Worm (Caenorhabditis elegans) whole organism, L4 larva: Measurements from ENCODE around the gene rpb-12.
A peak's percentile ranks its signal among the peaks of the same experiment; 100 is the strongest.

Experiments used
- F49E8.2 ChIP-seq: sonication (generic microtip); optimal IDR thresholded peaks from 2 replicates; lab custom pipeline; 2016; ENCODE audit warnings: missing compliant biosample characterization, mild to moderate bottlenecking, missing genetic modification characterization, borderline replicate concordance
- T20F7.1 ChIP-seq: fragments of 200-800 bp; sonication (Bioruptor generic); optimal IDR thresholded peaks from 2 replicates; lab custom pipeline; 2018; ENCODE audit warnings: mild to moderate bottlenecking, missing genetic modification characterization, missing compliant biosample characterization
- ZK337.2 ChIP-seq: fragments of 200-800 bp; sonication (Bioruptor generic); IDR thresholded peaks from 2 replicates; pipeline ENCODE4 v1.3.6; 2022; ENCODE audit warnings: missing genetic modification reagents, missing genetic modification characterization, missing compliant biosample characterization
- ceh-20 ChIP-seq: fragments of 200-800 bp; sonication (Bioruptor generic); IDR thresholded peaks from 2 replicates; pipeline ENCODE4 v1.3.6; 2022; ENCODE audit warnings: missing genetic modification reagents, missing genetic modification characterization, missing compliant biosample characterization
- ceh-44 ChIP-seq: fragments of 200-800 bp; sonication (Bioruptor generic); IDR thresholded peaks from 2 replicates; pipeline ENCODE4 v1.3.6; 2022; ENCODE audit warnings: missing genetic modification reagents, missing genetic modification characterization, missing compliant biosample characterization
- ceh-82 ChIP-seq: sonication (generic microtip); optimal IDR thresholded peaks from 2 replicates; lab custom pipeline; 2017; ENCODE audit warnings: missing biosample characterization, missing genetic modification characterization
- dmd-9 ChIP-seq: fragments of 200-800 bp; sonication (Bioruptor generic); IDR thresholded peaks from 2 replicates; pipeline ENCODE4 v1.3.6; 2022; ENCODE audit warnings: missing genetic modification reagents, missing genetic modification characterization, missing compliant biosample characterization
- dpl-1 ChIP-seq: fragments of 150-350 bp; optimal IDR thresholded peaks from 2 replicates; lab custom pipeline; 2014; ENCODE audit warnings: missing biosample characterization, missing genetic modification reagents, missing genetic modification characterization
- duxl-1 ChIP-seq: sonication (generic microtip); optimal IDR thresholded peaks from 2 replicates; lab custom pipeline; 2016; ENCODE audit warnings: mild to moderate bottlenecking, missing genetic modification characterization, moderate library complexity, missing compliant biosample characterization; ENCODE audit not compliant: poor library complexity
- egl-27 ChIP-seq: sonication (generic microtip); optimal IDR thresholded peaks from 3 replicates; lab custom pipeline; 2017; ENCODE audit warnings: missing biosample characterization, missing genetic modification reagents, missing genetic modification characterization
- fkh-10 ChIP-seq: fragments of 150-350 bp; optimal IDR thresholded peaks from 2 replicates; lab custom pipeline; 2014; ENCODE audit warnings: missing biosample characterization, missing genetic modification reagents, missing genetic modification characterization
- hmg-1.1 ChIP-seq: fragments of 200-800 bp; sonication (Bioruptor generic); IDR thresholded peaks from 2 replicates; pipeline ENCODE4 v1.3.6; 2022; ENCODE audit warnings: missing genetic modification reagents, missing genetic modification characterization, missing compliant biosample characterization
- lim-7 ChIP-seq: fragments of 200-800 bp; sonication (Bioruptor generic); IDR thresholded peaks from 2 replicates; pipeline ENCODE4 v1.3.6; 2022; ENCODE audit warnings: missing genetic modification characterization, missing compliant biosample characterization
- lin-1 ChIP-seq: fragments of 200-800 bp; sonication (Bioruptor generic); IDR thresholded peaks from 2 replicates; pipeline ENCODE4 v1.3.6; 2022; ENCODE audit warnings: missing genetic modification reagents, missing genetic modification characterization, missing compliant biosample characterization
- lin-15B ChIP-seq: fragments of 150-350 bp; sonication (generic microtip); optimal IDR thresholded peaks from 3 replicates; lab custom pipeline; 2014; ENCODE audit warnings: missing biosample characterization, missing genetic modification characterization
- lir-3 ChIP-seq: sonication (generic microtip); optimal IDR thresholded peaks from 2 replicates; lab custom pipeline; 2016; ENCODE audit warnings: mild to moderate bottlenecking, missing genetic modification characterization, missing compliant biosample characterization
- madf-5 ChIP-seq, 2 experiments: fragments of 200-800 bp; sonication (Bioruptor generic); IDR thresholded peaks; 2 replicates each; pipeline ENCODE4 v1.3.6; 2022; ENCODE audit warnings: missing compliant biosample characterization in 2 of 2, missing genetic modification characterization in 2 of 2
- mdt-29 ChIP-seq: fragments of 200-800 bp; sonication (Bioruptor generic); IDR thresholded peaks from 2 replicates; pipeline ENCODE4 v1.3.6; 2022; ENCODE audit warnings: missing genetic modification reagents, missing genetic modification characterization, missing compliant biosample characterization
- mep-1 ChIP-seq: fragments of 150-350 bp; sonication (generic microtip); optimal IDR thresholded peaks from 3 replicates; lab custom pipeline; 2014; ENCODE audit warnings: missing biosample characterization, missing genetic modification characterization
- nhr-102 ChIP-seq: sonication (generic microtip); optimal IDR thresholded peaks from 2 replicates; lab custom pipeline; 2016; ENCODE audit warnings: mild to moderate bottlenecking, missing genetic modification characterization, moderate library complexity, missing compliant biosample characterization
- nhr-111 ChIP-seq: fragments of 200-800 bp; sonication (Bioruptor generic); optimal IDR thresholded peaks from 2 replicates; lab custom pipeline; 2018; ENCODE audit warnings: mild to moderate bottlenecking, missing genetic modification characterization, missing compliant biosample characterization
- nhr-25 ChIP-seq: sonication (generic microtip); optimal IDR thresholded peaks from 2 replicates; lab custom pipeline; 2017; ENCODE audit warnings: missing genetic modification characterization, mild to moderate bottlenecking, missing compliant biosample characterization, antibody characterized with exemption, moderate library complexity, borderline replicate concordance; ENCODE audit not compliant: insufficient read depth
- nhr-28 ChIP-seq: fragments of 150-350 bp; optimal IDR thresholded peaks from 2 replicates; lab custom pipeline; 2014; ENCODE audit warnings: missing biosample characterization, missing genetic modification characterization
- nhr-48 ChIP-seq: sonication (generic microtip); optimal IDR thresholded peaks from 2 replicates; lab custom pipeline; 2016; ENCODE audit warnings: mild to moderate bottlenecking, missing genetic modification characterization, missing compliant biosample characterization
- nhr-6 ChIP-seq: fragments of 150-350 bp; optimal IDR thresholded peaks from 2 replicates; lab custom pipeline; 2014; ENCODE audit warnings: missing biosample characterization, missing genetic modification characterization
- php-3 ChIP-seq: fragments of 200-800 bp; sonication (Bioruptor generic); IDR thresholded peaks from 2 replicates; pipeline ENCODE4 v1.3.6; 2022; ENCODE audit warnings: missing genetic modification reagents, missing genetic modification characterization, missing compliant biosample characterization
- sdz-12 ChIP-seq: fragments of 200-800 bp; sonication (Bioruptor generic); optimal IDR thresholded peaks from 2 replicates; lab custom pipeline; 2018; ENCODE audit warnings: mild to moderate bottlenecking, missing genetic modification characterization, missing compliant biosample characterization
- snpc-1.2 ChIP-seq: fragments of 200-800 bp; sonication (Bioruptor generic); IDR thresholded peaks from 2 replicates; pipeline ENCODE4 v1.3.6; 2022; ENCODE audit warnings: missing genetic modification reagents, missing genetic modification characterization, missing compliant biosample characterization
- snpc-4 ChIP-seq: fragments of 150-350 bp; optimal IDR thresholded peaks from 2 replicates; lab custom pipeline; 2014; ENCODE audit warnings: missing biosample characterization, missing genetic modification characterization
- spr-3 ChIP-seq: fragments of 200-800 bp; sonication (Bioruptor generic); optimal IDR thresholded peaks from 2 replicates; lab custom pipeline; 2018; ENCODE audit warnings: mild to moderate bottlenecking, missing genetic modification characterization, missing compliant biosample characterization
- zfp-2 ChIP-seq: sonication (generic microtip); optimal IDR thresholded peaks from 2 replicates; lab custom pipeline; 2016; ENCODE audit warnings: mild to moderate bottlenecking, missing genetic modification characterization, missing compliant biosample characterization
- zip-11 ChIP-seq: fragments of 200-800 bp; sonication (Bioruptor generic); IDR thresholded peaks from 2 replicates; pipeline ENCODE4 v1.3.6; 2022; ENCODE audit warnings: missing genetic modification characterization, missing compliant biosample characterization
- zip-2 ChIP-seq: fragments of 150-350 bp; optimal IDR thresholded peaks from 2 replicates; lab custom pipeline; 2014; ENCODE audit warnings: missing biosample characterization, missing genetic modification characterization

Gene rpb-12

ce11 chrIV:9150175-9150574 lies 3.5 kb upstream of the rpb-12 start, which contains the start of gene F23B2.7:
Gene F23B2.7, plus strand, starts transcription at chrIV:9150475.
- TF ChIP-seq nhr-28 (tag; lab: Kevin White, UChicago) (no peak), nhr-6 (tag; lab: Kevin White, UChicago) (no peak), duxl-1 (tag; lab: Kevin White, UChicago) (no peak), mdt-29 (GFP tag; lab: Robert Waterston, UW) (no peak), snpc-4 (tag; lab: Kevin White, UChicago) (no peak), lin-1 (GFP tag; lab: Robert Waterston, UW) (no peak), egl-27 (tag; lab: Kevin White, UChicago) (no peak), ZK337.2 (no peak)

- TF ChIP-seq spr-3 (GFP tag; lab: Kevin White, UChicago) (no peak), dpl-1 (GFP tag; lab: Kevin White, UChicago) (no peak), madf-5 (GFP tag; IDR thresholded peaks at IDR 0.05; lab: Robert Waterston, UW) (no peak), duxl-1 (tag; lab: Kevin White, UChicago) (no peak), nhr-25 (tag; lab: Kevin White, UChicago) (no peak), sdz-12 (GFP tag; lab: Kevin White, UChicago) (no peak), dmd-9 (GFP tag; lab: Robert Waterston, UW) (no peak), T20F7.1 (GFP tag; lab: Kevin White, UChicago) (no peak), zip-2 (tag; lab: Kevin White, UChicago) (no peak), zip-11 (GFP tag; lab: Robert Waterston, UW) (no peak), nhr-28 (tag; lab: Kevin White, UChicago) (no peak), ceh-82 (tag; lab: Kevin White, UChicago) (no peak), lin-15B (tag; lab: Kevin White, UChicago) (no peak)
- TF ChIP-seq, all 104 proteins: peak for 0
Measured at ce11 chrIV:9146111-9146510, 558 bp downstream of the rpb-12 start, which contains the start of gene daf-10. Gene daf-10, minus strand, starts transcription at chrIV:9146211.

ce11 chrIV:9144405-9144804 lies 2.3 kb downstream of the rpb-12 start, which contains the start of gene flp-1:
Gene flp-1, plus strand, starts transcription at chrIV:9144705.
- TF ChIP-seq lir-3 (tag; lab: Kevin White, UChicago) (no peak), ceh-44 (GFP tag; lab: Robert Waterston, UW) (no peak), hmg-1.1 (GFP tag; lab: Robert Waterston, UW) (no peak)

- TF ChIP-seq snpc-1.2, result peak; percentile 90
- peak; percentile 39; the same call in 1 of the 2 replicates for TF ChIP-seq ceh-44 (GFP tag; lab: Robert Waterston, UW)
- 0 out of 2 replicates have a peak, but pooled peaks have one; percentile 9 for TF ChIP-seq mdt-29 (GFP tag; lab: Robert Waterston, UW)
- TF ChIP-seq F49E8.2 (tag; lab: Kevin White, UChicago), result peak; percentile 70
- TF ChIP-seq nhr-48, result no peak
- no peak for TF ChIP-seq lim-7 (GFP tag; lab: Robert Waterston, UW)
Measured at ce11 chrIV:9140172-9140805, 6.4 kb downstream of the rpb-12 start.

- no peak for TF ChIP-seq nhr-102 (tag; lab: Kevin White, UChicago)
- TF ChIP-seq mep-1, result no peak
- TF ChIP-seq ceh-20, result no peak
- no peak for TF ChIP-seq lim-7 (GFP tag; lab: Robert Waterston, UW)
- TF ChIP-seq nhr-111 (GFP tag; lab: Kevin White, UChicago), result no peak
- no peak for TF ChIP-seq fkh-10 (GFP tag; lab: Kevin White, UChicago)
- no peak for TF ChIP-seq php-3
- no peak for TF ChIP-seq zfp-2 (tag; lab: Kevin White, UChicago)
Measured at ce11 chrIV:9135377-9135776, 11.3 kb downstream of the rpb-12 start, which contains the start of gene delm-1. Gene delm-1, minus strand, starts transcription at chrIV:9135477.
